Worm (Caenorhabditis elegans): Measurements from ENCODE around the gene M163.11.

Gene M163.11

ce11 chrX:14481637-14482036 lies 2.5 kb downstream of the M163.11 start:
- TF ChIP-seq flt-1 (GFP tag; IDR thresholded peaks at IDR 0.05) (no peak), ref-1 (GFP tag; conservative IDR thresholded peaks at IDR 0.05) (no peak), klf-2 (GFP tag; conservative IDR thresholded peaks at IDR 0.05) (no peak), med-1 (GFP tag; optimal IDR thresholded peaks at IDR 0.05; ENCODE audit: insufficient read depth) (no peak), T22C8.4 (GFP tag; IDR thresholded peaks at IDR 0.05) (no peak), tab-1 (GFP tag; IDR thresholded peaks at IDR 0.05) (no peak), ztf-23 (GFP tag; IDR thresholded peaks at IDR 0.05) (no peak), ztf-29 (GFP tag; IDR thresholded peaks at IDR 0.05) (no peak), cog-1 (tag; optimal IDR thresholded peaks at IDR 0.05) (no peak)

ce11 chrX:14484827-14485226 lies 5.6 kb downstream of the M163.11 start, which contains the start of gene M163.8:
TSS of gene M163.8 (plus strand) at chrX:14485127.
- no peak for TF ChIP-seq T22C8.4 (GFP tag; IDR thresholded peaks at IDR 0.05)
- no peak for TF ChIP-seq ztf-23 (GFP tag; IDR thresholded peaks at IDR 0.05)
- TF ChIP-seq flt-1 (GFP tag; IDR thresholded peaks at IDR 0.05), result no peak
- no peak for TF ChIP-seq tab-1 (GFP tag; IDR thresholded peaks at IDR 0.05)
- TF ChIP-seq med-1 (GFP tag; optimal IDR thresholded peaks at IDR 0.05; ENCODE audit: insufficient read depth), result no peak
- TF ChIP-seq ztf-29 (GFP tag; IDR thresholded peaks at IDR 0.05), result no peak
- TF ChIP-seq ref-1 (GFP tag; conservative IDR thresholded peaks at IDR 0.05), result no peak
- TF ChIP-seq cog-1 (tag; optimal IDR thresholded peaks at IDR 0.05), result no peak
- TF ChIP-seq klf-2 (GFP tag; conservative IDR thresholded peaks at IDR 0.05), result no peak

- TF ChIP-seq ztf-23 (GFP tag; IDR thresholded peaks at IDR 0.05) (no peak), T22C8.4 (GFP tag; IDR thresholded peaks at IDR 0.05) (no peak), flt-1 (GFP tag; IDR thresholded peaks at IDR 0.05) (peak; percentile 70; the same call in 1 of the 2 replicates), ztf-29 (GFP tag; IDR thresholded peaks at IDR 0.05) (no peak), klf-2 (GFP tag; conservative IDR thresholded peaks at IDR 0.05) (no peak), med-1 (GFP tag; optimal IDR thresholded peaks at IDR 0.05; ENCODE audit: insufficient read depth) (no peak), tab-1 (GFP tag; IDR thresholded peaks at IDR 0.05) (no peak), cog-1 (tag; optimal IDR thresholded peaks at IDR 0.05) (peak; percentile 17)
These were observed 7.3 kb downstream of the M163.11 start for ce11 chrX:14486503-14486902.

ce11 chrX:14487333-14487732 lies 8.2 kb downstream of the M163.11 start:
- no peak for TF ChIP-seq med-1 (GFP tag; optimal IDR thresholded peaks at IDR 0.05; ENCODE audit: insufficient read depth)
- no peak for TF ChIP-seq ztf-23 (GFP tag; IDR thresholded peaks at IDR 0.05)
- no peak for TF ChIP-seq cog-1 (tag; optimal IDR thresholded peaks at IDR 0.05)
- TF ChIP-seq T22C8.4 (GFP tag; IDR thresholded peaks at IDR 0.05), result no peak
- TF ChIP-seq flt-1 (GFP tag; IDR thresholded peaks at IDR 0.05), result no peak
- no peak for TF ChIP-seq tab-1 (GFP tag; IDR thresholded peaks at IDR 0.05)
- no peak for TF ChIP-seq ref-1 (GFP tag; conservative IDR thresholded peaks at IDR 0.05)
- TF ChIP-seq ztf-29 (GFP tag; IDR thresholded peaks at IDR 0.05), result no peak
- TF ChIP-seq klf-2 (GFP tag; conservative IDR thresholded peaks at IDR 0.05), result no peak

ce11 chrX:14487832-14488231 lies 8.7 kb downstream of the M163.11 start:
- no peak for TF ChIP-seq ref-1 (GFP tag; conservative IDR thresholded peaks at IDR 0.05)
- no peak for TF ChIP-seq med-1 (GFP tag; optimal IDR thresholded peaks at IDR 0.05; ENCODE audit: insufficient read depth)
- no peak for TF ChIP-seq klf-2 (GFP tag; conservative IDR thresholded peaks at IDR 0.05)
- no peak for TF ChIP-seq T22C8.4 (GFP tag; IDR thresholded peaks at IDR 0.05)
- no peak for TF ChIP-seq tab-1 (GFP tag; IDR thresholded peaks at IDR 0.05)
- no peak for TF ChIP-seq ztf-23 (GFP tag; IDR thresholded peaks at IDR 0.05)
- no peak for TF ChIP-seq flt-1 (GFP tag; IDR thresholded peaks at IDR 0.05)
- TF ChIP-seq cog-1 (tag; optimal IDR thresholded peaks at IDR 0.05), result no peak
- no peak for TF ChIP-seq ztf-29 (GFP tag; IDR thresholded peaks at IDR 0.05)

- TF ChIP-seq ref-1 (GFP tag; conservative IDR thresholded peaks at IDR 0.05) (no peak), flt-1 (GFP tag; IDR thresholded peaks at IDR 0.05) (peak; percentile 83), med-1 (GFP tag; optimal IDR thresholded peaks at IDR 0.05; ENCODE audit: insufficient read depth) (no peak), ztf-23 (GFP tag; IDR thresholded peaks at IDR 0.05) (peak; percentile 71; the same call in 1 of the 2 replicates), T22C8.4 (GFP tag; IDR thresholded peaks at IDR 0.05) (0 out of 2 replicates have a peak, but pooled peaks have one; percentile 36), tab-1 (GFP tag; IDR thresholded peaks at IDR 0.05) (peak; percentile 45; the same call in 1 of the 2 replicates), ztf-29 (GFP tag; IDR thresholded peaks at IDR 0.05) (no peak), cog-1 (tag; optimal IDR thresholded peaks at IDR 0.05) (peak; percentile 72), klf-2 (GFP tag; conservative IDR thresholded peaks at IDR 0.05) (peak; percentile 47; the same call in 1 of the 2 replicates)
These were observed 10.8 kb downstream of the M163.11 start, which contains the start of gene his-24 for ce11 chrX:14489945-14490344. TSS of gene his-24 (plus strand) at chrX:14490094.

ce11 chrX:14490486-14490885 lies 11.3 kb downstream of the M163.11 start:
- TF ChIP-seq klf-2 (GFP tag; conservative IDR thresholded peaks at IDR 0.05) (no peak), ztf-23 (GFP tag; IDR thresholded peaks at IDR 0.05) (0 out of 2 replicates have a peak, but pooled peaks have one; percentile 8)

- no peak for TF ChIP-seq T22C8.4 (GFP tag; IDR thresholded peaks at IDR 0.05)
- no peak for TF ChIP-seq cog-1 (tag; optimal IDR thresholded peaks at IDR 0.05)
- TF ChIP-seq klf-2 (GFP tag; conservative IDR thresholded peaks at IDR 0.05), result no peak
- peak; percentile 36; the same call in 1 of the 2 replicates for TF ChIP-seq flt-1 (GFP tag; IDR thresholded peaks at IDR 0.05)
- no peak for TF ChIP-seq med-1 (GFP tag; optimal IDR thresholded peaks at IDR 0.05; ENCODE audit: insufficient read depth)
- TF ChIP-seq ztf-23 (GFP tag; IDR thresholded peaks at IDR 0.05), result 0 out of 2 replicates have a peak, but pooled peaks have one; percentile 54
- no peak for TF ChIP-seq ref-1 (GFP tag; conservative IDR thresholded peaks at IDR 0.05)
These were observed 11.9 kb downstream of the M163.11 start for ce11 chrX:14491103-14491502.

ce11 chrX:14492441-14492840 lies 13.3 kb downstream of the M163.11 start:
- no peak for TF ChIP-seq flt-1 (GFP tag; IDR thresholded peaks at IDR 0.05)

ce11 chrX:14495075-14495474 lies 15.9 kb downstream of the M163.11 start:
- TF ChIP-seq med-1 (GFP tag; optimal IDR thresholded peaks at IDR 0.05; ENCODE audit: insufficient read depth) (no peak), ztf-23 (GFP tag; IDR thresholded peaks at IDR 0.05) (no peak), tab-1 (GFP tag; IDR thresholded peaks at IDR 0.05) (no peak), klf-2 (GFP tag; conservative IDR thresholded peaks at IDR 0.05) (no peak), flt-1 (GFP tag; IDR thresholded peaks at IDR 0.05) (no peak), ztf-29 (GFP tag; IDR thresholded peaks at IDR 0.05) (no peak), T22C8.4 (GFP tag; IDR thresholded peaks at IDR 0.05) (no peak), cog-1 (tag; optimal IDR thresholded peaks at IDR 0.05) (no peak), ref-1 (GFP tag; conservative IDR thresholded peaks at IDR 0.05) (no peak)

All from whole organism, midembryonic.